Fruit fly (Drosophila melanogaster) whole organism, adult: Measurements from ENCODE around the gene CG6168.

ENCODE experiments used
- CG11617 ChIP-seq: fragments of 200-800 bp; sonication (Bioruptor generic); optimal IDR thresholded peaks from 2 replicates; lab custom pipeline; 2017; ENCODE audit warnings: mild to moderate bottlenecking, missing biosample characterization, missing genetic modification reagents, missing genetic modification characterization
- CG12768 ChIP-seq: fragments of 200-800 bp; sonication (Bioruptor generic); optimal IDR thresholded peaks from 2 replicates; lab custom pipeline; 2017; ENCODE audit warnings: missing biosample characterization, missing genetic modification characterization, mild to moderate bottlenecking, moderate library complexity, missing genetic modification reagents
- CG14711 ChIP-seq: fragments of 200-800 bp; sonication (Bioruptor generic); optimal IDR thresholded peaks from 2 replicates; lab custom pipeline; 2018; ENCODE audit warnings: missing biosample characterization, mild to moderate bottlenecking, missing genetic modification characterization, moderate library complexity
- CG1620 ChIP-seq: fragments of 200-800 bp; sonication (Bioruptor generic); optimal IDR thresholded peaks from 2 replicates; lab custom pipeline; 2016; ENCODE audit warnings: missing biosample characterization, missing genetic modification characterization
- CG33017 ChIP-seq: fragments of 200-800 bp; sonication (Bioruptor generic); optimal IDR thresholded peaks from 2 replicates; lab custom pipeline; 2018; ENCODE audit warnings: missing biosample characterization, mild to moderate bottlenecking, missing genetic modification characterization, moderate library complexity
- CG5204 ChIP-seq: fragments of 200-800 bp; sonication (Bioruptor generic); optimal IDR thresholded peaks from 2 replicates; lab custom pipeline; 2016; ENCODE audit warnings: missing biosample characterization, missing genetic modification characterization
- CG7045 ChIP-seq: fragments of 200-800 bp; sonication (Bioruptor generic); optimal IDR thresholded peaks from 2 replicates; lab custom pipeline; 2017; ENCODE audit warnings: missing biosample characterization, mild to moderate bottlenecking, missing genetic modification characterization
- CG7101 ChIP-seq: fragments of 200-800 bp; sonication (Bioruptor generic); optimal IDR thresholded peaks from 2 replicates; lab custom pipeline; 2018; ENCODE audit warnings: missing biosample characterization, mild to moderate bottlenecking, missing genetic modification characterization, moderate library complexity
- Clk ChIP-seq: fragments of 200-800 bp; sonication (Bioruptor generic); optimal IDR thresholded peaks from 2 replicates; lab custom pipeline; 2017; ENCODE audit warnings: missing biosample characterization, missing genetic modification characterization
- Crg-1 ChIP-seq: fragments of 200-800 bp; sonication (Bioruptor generic); optimal IDR thresholded peaks from 2 replicates; lab custom pipeline; 2016; ENCODE audit warnings: missing biosample characterization, missing genetic modification characterization
- Hr96 ChIP-seq: fragments of 200-800 bp; sonication (Bioruptor generic); optimal IDR thresholded peaks from 2 replicates; lab custom pipeline; 2016; ENCODE audit warnings: missing biosample characterization, missing genetic modification characterization
- Mnt ChIP-seq: fragments of 200-800 bp; sonication (Bioruptor generic); optimal IDR thresholded peaks from 2 replicates; lab custom pipeline; 2016; ENCODE audit warnings: missing biosample characterization, mild to moderate bottlenecking, missing genetic modification characterization
- bab1 ChIP-seq: fragments of 200-800 bp; sonication (Bioruptor generic); optimal IDR thresholded peaks from 3 replicates; lab custom pipeline; 2019; ENCODE audit warnings: missing biosample characterization, mild to moderate bottlenecking, missing genetic modification characterization, moderate library complexity
- cic ChIP-seq: fragments of 200-800 bp; sonication (Bioruptor generic); optimal IDR thresholded peaks from 2 replicates; lab custom pipeline; 2017; ENCODE audit warnings: missing biosample characterization, mild to moderate bottlenecking, missing genetic modification characterization, moderate library complexity
- cnc ChIP-seq, 2 experiments: fragments of >200 bp; optimal IDR thresholded peaks; 2 replicates each; lab custom pipeline; 2017
- kay ChIP-seq: fragments of 200-800 bp; sonication (Bioruptor generic); peaks from one replicate; lab custom pipeline; 2016; ENCODE audit warnings: missing biosample characterization, missing genetic modification characterization, borderline replicate concordance
- ovo ChIP-seq: fragments of 200-800 bp; sonication (Bioruptor generic); optimal IDR thresholded peaks from 2 replicates; lab custom pipeline; 2016; ENCODE audit warnings: missing biosample characterization, missing genetic modification characterization
- pad ChIP-seq: fragments of 200-800 bp; sonication (Bioruptor generic); optimal IDR thresholded peaks from 3 replicates; lab custom pipeline; 2017; ENCODE audit warnings: missing biosample characterization, missing genetic modification characterization, mild to moderate bottlenecking, moderate library complexity, missing genetic modification reagents
- tj ChIP-seq: fragments of 200-800 bp; sonication (Bioruptor generic); optimal IDR thresholded peaks from 3 replicates; lab custom pipeline; 2017; ENCODE audit warnings: missing biosample characterization, mild to moderate bottlenecking, missing genetic modification characterization, moderate library complexity
- toe ChIP-seq: fragments of 200-800 bp; sonication (Bioruptor generic); optimal IDR thresholded peaks from 2 replicates; lab custom pipeline; 2016; ENCODE audit warnings: missing biosample characterization, missing genetic modification characterization

Gene CG6168

DNA sequence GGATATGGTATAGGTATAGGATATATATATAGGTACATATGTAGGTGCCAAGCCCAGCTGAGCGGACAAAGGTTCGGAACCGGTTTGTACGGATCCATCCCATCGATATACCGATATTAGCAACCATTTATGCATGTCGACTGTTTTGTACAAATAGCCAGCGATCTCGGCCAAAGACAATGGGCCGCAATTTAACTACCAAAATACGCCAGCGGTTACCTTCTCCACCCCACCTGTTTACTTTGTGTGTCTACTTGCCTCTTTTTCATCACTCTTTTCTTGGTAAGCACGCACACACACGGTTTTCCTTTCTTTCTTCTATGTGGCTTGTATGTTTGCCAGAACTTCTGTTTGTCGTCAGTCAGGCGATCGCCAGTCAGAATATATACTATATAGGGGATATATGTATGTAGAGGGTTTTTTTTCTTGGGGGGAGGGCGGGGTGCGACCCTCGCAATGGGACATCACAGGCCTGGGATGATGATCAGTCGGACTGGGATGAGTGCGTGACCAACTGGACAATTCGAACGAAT, 21.1 kb upstream of the CG6168 start:
- TF ChIP-seq CG33017 (tag; lab: Kevin White, UChicago), result no peak
- TF ChIP-seq CG7045 (GFP tag; lab: Kevin White, UChicago), result no peak
- no peak for TF ChIP-seq cic (GFP tag; lab: Kevin White, UChicago)
- no peak for TF ChIP-seq Crg-1 (GFP tag; lab: Kevin White, UChicago)
- no peak for TF ChIP-seq tj (GFP tag; lab: Kevin White, UChicago)
- TF ChIP-seq cnc (optimal IDR thresholded peaks at IDR 0.05; lab: Kevin White, UChicago), result no peak
- no peak for TF ChIP-seq kay (GFP tag; lab: Kevin White, UChicago)
- no peak for TF ChIP-seq Mnt
- no peak for TF ChIP-seq ovo (GFP tag; lab: Kevin White, UChicago)
- no peak for TF ChIP-seq CG7101
- TF ChIP-seq toe (GFP tag; lab: Kevin White, UChicago), result no peak
- TF ChIP-seq pad (GFP tag; lab: Kevin White, UChicago), result no peak
- no peak for TF ChIP-seq bab1 (GFP tag; lab: Kevin White, UChicago)
- no peak for TF ChIP-seq CG5204 (GFP tag; lab: Kevin White, UChicago)
- no peak for TF ChIP-seq Hr96 (GFP tag; lab: Kevin White, UChicago)
- TF ChIP-seq CG12768 (GFP tag; lab: Kevin White, UChicago), result no peak
- no peak for TF ChIP-seq CG11617 (GFP tag; lab: Kevin White, UChicago)
- no peak for TF ChIP-seq CG14711 (tag; lab: Kevin White, UChicago)
- TF ChIP-seq CG1620, result no peak

- TF ChIP-seq bab1 (GFP tag; lab: Kevin White, UChicago) (no peak), CG33017 (tag; lab: Kevin White, UChicago) (no peak), CG7045 (GFP tag; lab: Kevin White, UChicago) (no peak), CG5204 (GFP tag; lab: Kevin White, UChicago) (no peak), cnc (optimal IDR thresholded peaks at IDR 0.05; lab: Kevin White, UChicago) (no peak), CG12768 (GFP tag; lab: Kevin White, UChicago) (no peak), pad (GFP tag; lab: Kevin White, UChicago) (no peak), Hr96 (GFP tag; lab: Kevin White, UChicago) (no peak), kay (GFP tag; lab: Kevin White, UChicago) (no peak)
Measured at dm6 chr3L:11341920-11342319, 20.4 kb upstream of the CG6168 start.

DNA sequence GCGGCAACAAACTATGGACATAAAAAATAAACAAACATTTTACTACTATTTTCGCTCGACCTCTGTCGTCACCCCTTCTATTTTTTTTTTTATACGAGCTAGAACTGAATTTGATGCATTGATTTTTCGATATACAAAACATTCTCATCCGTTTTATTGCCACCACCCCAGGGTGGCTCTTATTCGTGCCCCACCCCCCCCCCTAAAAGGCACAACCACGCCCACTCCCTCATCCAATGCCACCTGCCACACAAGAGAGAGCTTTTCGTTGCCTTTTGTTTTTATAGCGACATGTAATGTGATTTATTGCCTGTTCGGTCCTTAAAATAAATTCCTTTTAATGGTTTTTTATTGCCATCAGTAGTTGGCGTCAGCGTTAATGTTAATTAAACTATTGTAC, 17.8 kb upstream of the CG6168 start:
- TF ChIP-seq ovo (GFP tag; lab: Kevin White, UChicago), result no peak
- TF ChIP-seq Mnt, result no peak
- TF ChIP-seq Crg-1 (GFP tag; lab: Kevin White, UChicago), result no peak
- no peak for TF ChIP-seq cnc (optimal IDR thresholded peaks at IDR 0.05; lab: Kevin White, UChicago)
- TF ChIP-seq bab1 (GFP tag; lab: Kevin White, UChicago), result no peak

dm6 chr3L:11337674-11338073, 16.2 kb upstream of the CG6168 start:
- TF ChIP-seq pad (GFP tag; lab: Kevin White, UChicago) (no peak), kay (GFP tag; lab: Kevin White, UChicago) (no peak), tj (GFP tag; lab: Kevin White, UChicago) (no peak), Clk (no peak), CG33017 (tag; lab: Kevin White, UChicago) (no peak), CG5204 (GFP tag; lab: Kevin White, UChicago) (no peak), CG11617 (GFP tag; lab: Kevin White, UChicago) (no peak), CG14711 (tag; lab: Kevin White, UChicago) (no peak), CG7045 (GFP tag; lab: Kevin White, UChicago) (no peak), Mnt (no peak)

DNA sequence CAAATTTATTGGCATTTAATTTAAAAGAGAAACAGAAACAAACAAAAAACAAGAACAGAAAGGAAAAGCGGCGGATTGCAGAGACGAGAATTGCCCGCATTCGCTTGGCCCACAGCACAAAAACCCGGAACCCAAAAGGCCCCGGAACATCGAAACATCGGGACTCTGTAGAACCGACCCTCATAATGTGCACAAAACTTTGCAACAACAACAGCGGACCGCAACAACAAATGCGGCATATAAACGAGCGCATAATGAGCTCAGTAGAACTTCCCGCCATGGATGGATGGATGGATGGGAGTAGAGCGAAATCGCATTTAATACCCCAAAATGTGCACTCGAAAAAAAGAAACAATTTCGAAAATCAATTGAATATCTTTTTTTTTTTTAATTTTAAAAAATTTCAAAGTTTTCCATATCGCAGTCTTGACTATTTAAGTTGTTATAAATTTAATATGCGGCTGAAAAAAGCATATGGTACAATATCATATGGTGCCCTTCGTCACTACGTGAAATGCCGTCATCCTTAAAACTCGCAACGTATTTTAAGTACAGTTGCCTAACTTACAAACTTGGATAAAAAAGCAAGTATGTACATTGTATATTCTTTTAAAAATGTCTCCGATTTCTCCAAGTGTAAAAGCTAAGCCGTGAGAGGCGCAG, 14.7 kb upstream of the CG6168 start:
- TF ChIP-seq Hr96 (GFP tag; lab: Kevin White, UChicago) (no peak), cnc (optimal IDR thresholded peaks at IDR 0.05; lab: Kevin White, UChicago) (no peak), CG12768 (GFP tag; lab: Kevin White, UChicago) (no peak), CG14711 (tag; lab: Kevin White, UChicago) (no peak), toe (GFP tag; lab: Kevin White, UChicago) (no peak), CG5204 (GFP tag; lab: Kevin White, UChicago) (no peak), CG33017 (tag; lab: Kevin White, UChicago) (no peak), kay (GFP tag; lab: Kevin White, UChicago) (no peak), Crg-1 (GFP tag; lab: Kevin White, UChicago) (no peak), tj (GFP tag; lab: Kevin White, UChicago) (no peak), Mnt (no peak), ovo (GFP tag; lab: Kevin White, UChicago) (no peak)

DNA sequence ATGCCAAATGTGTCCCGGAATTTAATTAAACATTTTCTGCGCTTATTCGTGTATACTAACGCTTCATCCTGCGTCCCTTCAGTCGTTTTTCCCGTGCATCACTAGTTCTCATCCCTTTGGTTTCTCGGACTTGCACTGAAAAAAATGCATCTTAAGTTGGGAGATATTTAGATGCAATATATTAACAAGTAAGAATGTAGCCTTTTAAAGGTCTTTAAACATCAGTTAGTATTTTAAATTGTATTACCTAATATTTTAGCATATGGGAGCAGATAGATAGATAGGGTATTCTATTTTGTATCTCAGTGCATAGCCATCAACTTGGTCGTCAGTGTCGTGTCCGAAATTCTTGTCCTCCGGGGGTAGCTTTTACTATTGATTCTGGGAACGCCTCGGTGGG, 12.5 kb upstream of the CG6168 start:
- TF ChIP-seq Hr96 (GFP tag; lab: Kevin White, UChicago) (no peak), ovo (GFP tag; lab: Kevin White, UChicago) (no peak), cnc (optimal IDR thresholded peaks at IDR 0.05; lab: Kevin White, UChicago) (no peak), cic (GFP tag; lab: Kevin White, UChicago) (no peak), Mnt (no peak), CG5204 (GFP tag; lab: Kevin White, UChicago) (no peak), Clk (no peak), tj (GFP tag; lab: Kevin White, UChicago) (no peak), CG1620 (no peak), bab1 (GFP tag; lab: Kevin White, UChicago) (no peak), CG7045 (GFP tag; lab: Kevin White, UChicago) (no peak), kay (GFP tag; lab: Kevin White, UChicago) (no peak), Crg-1 (GFP tag; lab: Kevin White, UChicago) (no peak), CG11617 (GFP tag; lab: Kevin White, UChicago) (no peak), CG33017 (tag; lab: Kevin White, UChicago) (no peak)
